Fruit fly (Drosophila melanogaster) whole organism, embryonic: ENCODE data around the gene CG31275.

Source experiments
- Atf3 ChIP-seq: fragments of 200-800 bp; sonication (Bioruptor generic); optimal IDR thresholded peaks from 3 replicates; lab custom pipeline; 2016; ENCODE audit warnings: missing biosample characterization, missing genetic modification characterization
- B-H1 ChIP-seq: fragments of 200-800 bp; sonication (Bioruptor generic); IDR thresholded peaks from 3 replicates; pipeline ENCODE4 v1.3.6; 2022; ENCODE audit warnings: missing biosample characterization, missing genetic modification characterization
- B-H2 ChIP-seq: fragments of 200-800 bp; sonication (Bioruptor generic); optimal IDR thresholded peaks from 2 replicates; lab custom pipeline; 2018; ENCODE audit warnings: missing biosample characterization, mild to moderate bottlenecking, missing genetic modification characterization
- BtbVII ChIP-seq: fragments of 200-800 bp; sonication (Bioruptor generic); optimal IDR thresholded peaks from 3 replicates; lab custom pipeline; 2017; ENCODE audit warnings: missing biosample characterization, mild to moderate bottlenecking, missing genetic modification characterization
- CG10959 ChIP-seq: fragments of 200-800 bp; sonication (Bioruptor generic); IDR thresholded peaks from 2 replicates; pipeline ENCODE4 v1.3.6; 2022; ENCODE audit warnings: missing biosample characterization, missing genetic modification characterization
- CG10979 ChIP-seq: fragments of 200-800 bp; sonication (Bioruptor generic); optimal IDR thresholded peaks from 2 replicates; lab custom pipeline; 2018; ENCODE audit warnings: missing biosample characterization, mild to moderate bottlenecking, missing genetic modification characterization, moderate library complexity
- CG13123 ChIP-seq: fragments of 200-800 bp; sonication (Bioruptor generic); optimal IDR thresholded peaks from 2 replicates; lab custom pipeline; 2016; ENCODE audit warnings: missing biosample characterization, missing genetic modification characterization
- CG13894 ChIP-seq: fragments of 200-800 bp; sonication (Bioruptor generic); optimal IDR thresholded peaks from 3 replicates; lab custom pipeline; 2018; ENCODE audit warnings: missing biosample characterization, mild to moderate bottlenecking, missing genetic modification characterization, moderate library complexity
- CG14050 ChIP-seq: fragments of 200-800 bp; sonication (Bioruptor generic); IDR thresholded peaks from 3 replicates; pipeline ENCODE4 v1.3.6; 2022; ENCODE audit warnings: missing biosample characterization, missing genetic modification characterization
- CG14441 ChIP-seq: fragments of 200-800 bp; sonication (Bioruptor generic); IDR thresholded peaks from 2 replicates; pipeline ENCODE4 v1.3.6; 2022; ENCODE audit warnings: missing biosample characterization, missing genetic modification characterization
- CG14710 ChIP-seq: fragments of 200-800 bp; sonication (Bioruptor generic); optimal IDR thresholded peaks from 3 replicates; lab custom pipeline; 2019; ENCODE audit warnings: missing biosample characterization, mild to moderate bottlenecking, missing genetic modification characterization, moderate library complexity
- CG17361 ChIP-seq: fragments of 200-800 bp; sonication (Bioruptor generic); IDR thresholded peaks from 3 replicates; pipeline ENCODE4 v1.3.6; 2022; ENCODE audit warnings: missing biosample characterization, missing genetic modification characterization
- CG17829 ChIP-seq: fragments of 200-800 bp; optimal IDR thresholded peaks from 2 replicates; lab custom pipeline; 2019; ENCODE audit warnings: missing biosample characterization, mild to moderate bottlenecking, missing genetic modification characterization, moderate library complexity
- CG2712 ChIP-seq: fragments of 200-800 bp; optimal IDR thresholded peaks from 3 replicates; lab custom pipeline; 2019; ENCODE audit warnings: missing biosample characterization, mild to moderate bottlenecking, missing genetic modification characterization, moderate library complexity
- CG32772 ChIP-seq: fragments of 200-800 bp; sonication (Bioruptor generic); IDR thresholded peaks from 2 replicates; pipeline ENCODE4 v1.3.6; 2022; ENCODE audit warnings: missing biosample characterization, missing genetic modification characterization
- CG33213 ChIP-seq: fragments of 200-800 bp; sonication (Bioruptor generic); optimal IDR thresholded peaks from 3 replicates; lab custom pipeline; 2016; ENCODE audit warnings: missing biosample characterization, missing genetic modification characterization
- CG4282 ChIP-seq: fragments of 200-800 bp; sonication (Bioruptor generic); optimal IDR thresholded peaks from 2 replicates; lab custom pipeline; 2016; ENCODE audit warnings: missing biosample characterization, missing genetic modification characterization
- CG5245 ChIP-seq: fragments of 200-800 bp; sonication (Bioruptor generic); optimal IDR thresholded peaks from 3 replicates; lab custom pipeline; 2016; ENCODE audit warnings: missing biosample characterization, missing genetic modification characterization
- CG6654 ChIP-seq: fragments of 200-800 bp; sonication (Bioruptor generic); optimal IDR thresholded peaks from 2 replicates; lab custom pipeline; 2017; ENCODE audit warnings: missing biosample characterization, mild to moderate bottlenecking, missing genetic modification characterization
- CG6689 ChIP-seq: fragments of 200-800 bp; sonication (Bioruptor generic); IDR thresholded peaks from 2 replicates; pipeline ENCODE4 v1.3.6; 2022; ENCODE audit warnings: missing biosample characterization, missing genetic modification characterization
- CG6791 ChIP-seq: fragments of 200-800 bp; sonication (Bioruptor generic); IDR thresholded peaks from 3 replicates; pipeline ENCODE4 v1.3.6; 2022; ENCODE audit warnings: missing biosample characterization, missing genetic modification characterization; ENCODE audit not compliant: partially characterized antibody
- D ChIP-seq, 2 experiments: fragments of 200-800 bp in 1 of 2; fragments of >200 bp in 1 of 2; sonication (Bioruptor generic) in 1 of 2; optimal IDR thresholded peaks; 2 replicates in 1 of 2; 3 replicates in 1 of 2; lab custom pipeline; 2017; ENCODE audit warnings: mild to moderate bottlenecking in 1 of 2, missing biosample characterization in 1 of 2, missing genetic modification characterization in 1 of 2, missing genetic modification reagents in 1 of 2
- Drgx ChIP-seq: fragments of 200-800 bp; sonication (Bioruptor generic); IDR thresholded peaks from 2 replicates; pipeline ENCODE4 v1.3.6; 2022; ENCODE audit warnings: missing biosample characterization, missing genetic modification characterization
- Ets65A ChIP-seq: fragments of 200-800 bp; sonication (Bioruptor generic); peaks from one replicate; lab custom pipeline; 2016; ENCODE audit warnings: missing biosample characterization, missing genetic modification characterization
- GATAe ChIP-seq: fragments of 200-800 bp; sonication (Bioruptor generic); conservative IDR thresholded peaks from 2 replicates; pipeline ENCODE4 v1.3.6; 2022; ENCODE audit warnings: missing biosample characterization, missing genetic modification characterization
- MESR4 ChIP-seq: fragments of 200-800 bp; sonication (Bioruptor generic); optimal IDR thresholded peaks from 2 replicates; lab custom pipeline; 2018; ENCODE audit warnings: missing biosample characterization, mild to moderate bottlenecking, missing genetic modification characterization, moderate library complexity
- Ptx1 ChIP-seq: fragments of 200-800 bp; sonication (Bioruptor generic); IDR thresholded peaks from 2 replicates; pipeline ENCODE4 v1.3.6; 2022; ENCODE audit warnings: missing biosample characterization, missing genetic modification characterization
- Usf ChIP-seq: fragments of 200-800 bp; sonication (Bioruptor generic); optimal IDR thresholded peaks from 2 replicates; lab custom pipeline; 2017; ENCODE audit warnings: missing genotype, missing biosample characterization, missing genetic modification characterization
- ac ChIP-seq: fragments of 200-800 bp; sonication (Bioruptor generic); optimal IDR thresholded peaks from 3 replicates; lab custom pipeline; 2017; ENCODE audit warnings: missing biosample characterization, mild to moderate bottlenecking, missing genetic modification characterization
- az2 ChIP-seq: fragments of 200-800 bp; sonication (Bioruptor generic); optimal IDR thresholded peaks from 3 replicates; lab custom pipeline; 2016; ENCODE audit warnings: missing biosample characterization, missing genetic modification characterization
- chinmo ChIP-seq: fragments of 200-800 bp; sonication (Bioruptor generic); IDR thresholded peaks from 4 replicates; pipeline ENCODE4 v1.3.6; 2022; ENCODE audit warnings: missing biosample characterization, missing genetic modification characterization; ENCODE audit not compliant: partially characterized antibody
- dan ChIP-seq: fragments of 200-800 bp; sonication (Bioruptor generic); IDR thresholded peaks from 2 replicates; pipeline ENCODE4 v1.3.6; 2022; ENCODE audit warnings: missing biosample characterization, missing genetic modification characterization
- disco-r ChIP-seq: fragments of 200-800 bp; sonication (Bioruptor generic); optimal IDR thresholded peaks from 2 replicates; lab custom pipeline; 2016; ENCODE audit warnings: missing biosample characterization, missing genetic modification characterization
- ems ChIP-seq: fragments of 200-800 bp; sonication (Bioruptor generic); optimal IDR thresholded peaks from 3 replicates; lab custom pipeline; 2016; ENCODE audit warnings: missing biosample characterization, missing genetic modification characterization
- fd96Cb ChIP-seq: fragments of 200-800 bp; sonication (Bioruptor generic); optimal IDR thresholded peaks from 2 replicates; lab custom pipeline; 2018; ENCODE audit warnings: missing biosample characterization, mild to moderate bottlenecking, missing genetic modification characterization, moderate library complexity
- gce ChIP-seq: fragments of 200-800 bp; sonication (Bioruptor generic); IDR thresholded peaks from 3 replicates; pipeline ENCODE4 v1.3.6; 2022; ENCODE audit warnings: missing biosample characterization, missing genetic modification characterization
- hb ChIP-seq: fragments of 200-800 bp; sonication (Bioruptor generic); IDR thresholded peaks from 3 replicates; pipeline ENCODE4 v1.3.6; 2022; ENCODE audit warnings: missing biosample characterization, missing genetic modification characterization; ENCODE audit not compliant: partially characterized antibody
- her ChIP-seq: fragments of 200-800 bp; sonication (Bioruptor generic); optimal IDR thresholded peaks from 2 replicates; lab custom pipeline; 2016; ENCODE audit warnings: missing biosample characterization, missing genetic modification characterization
- lmd ChIP-seq: fragments of 200-800 bp; sonication (Bioruptor generic); IDR thresholded peaks from 2 replicates; pipeline ENCODE4 v1.3.6; 2022; ENCODE audit warnings: missing biosample characterization, missing genetic modification characterization
- oc ChIP-seq: fragments of 200-800 bp; sonication (Bioruptor generic); optimal IDR thresholded peaks from 2 replicates; lab custom pipeline; 2018; ENCODE audit warnings: missing biosample characterization, mild to moderate bottlenecking, missing genetic modification characterization, moderate library complexity
- pan ChIP-seq, 4 experiments: fragments of >200 bp in 3 of 4; fragments of 200-800 bp in 1 of 4; sonication (Bioruptor generic) in 1 of 4; optimal IDR thresholded peaks in 3 of 4; IDR thresholded peaks in 1 of 4; 2 replicates each; pipeline versions ENCODE4 v1.3.6 to Lab custom; 2017 to 2022; ENCODE audit warnings: missing biosample characterization in 2 of 4, missing genetic modification characterization in 2 of 4, mixed read lengths in 1 of 4
- psq ChIP-seq: fragments of 200-800 bp; sonication (Bioruptor generic); optimal IDR thresholded peaks from 2 replicates; lab custom pipeline; 2017; ENCODE audit warnings: missing biosample characterization, missing genetic modification characterization
- row ChIP-seq: fragments of 200-800 bp; sonication (Bioruptor generic); IDR thresholded peaks from 3 replicates; pipeline ENCODE4 v1.3.6; 2022; ENCODE audit warnings: missing biosample characterization, missing genetic modification characterization
- sim ChIP-seq: fragments of 200-800 bp; sonication (Bioruptor generic); IDR thresholded peaks from 2 replicates; pipeline ENCODE4 v1.3.6; 2022; ENCODE audit warnings: missing biosample characterization, missing genetic modification characterization
- slou ChIP-seq: fragments of 200-800 bp; sonication (Bioruptor generic); optimal IDR thresholded peaks from 3 replicates; lab custom pipeline; 2016; ENCODE audit warnings: missing biosample characterization, missing genetic modification characterization
- sr ChIP-seq: fragments of 200-800 bp; sonication (Bioruptor generic); IDR thresholded peaks from 3 replicates; pipeline ENCODE4 v1.3.6; 2022; ENCODE audit warnings: missing biosample characterization, missing genetic modification characterization
- ssp ChIP-seq: fragments of 200-800 bp; sonication (Bioruptor generic); IDR thresholded peaks from 2 replicates; pipeline ENCODE4 v1.3.6; 2022; ENCODE audit warnings: missing biosample characterization, missing genetic modification characterization
- tgo ChIP-seq: fragments of 200-800 bp; sonication (Bioruptor generic); IDR thresholded peaks from 3 replicates; pipeline ENCODE4 v1.3.6; 2022; ENCODE audit warnings: missing biosample characterization, missing genetic modification characterization
- unc-4 ChIP-seq: fragments of 200-800 bp; sonication (Bioruptor generic); IDR thresholded peaks from 2 replicates; pipeline ENCODE4 v1.3.6; 2022; ENCODE audit warnings: missing biosample characterization, missing genetic modification characterization; ENCODE audit not compliant: partially characterized antibody
- vnd ChIP-seq: fragments of 200-800 bp; sonication (Bioruptor generic); IDR thresholded peaks from 3 replicates; pipeline ENCODE4 v1.3.6; 2022; ENCODE audit warnings: missing biosample characterization, missing genetic modification characterization; ENCODE audit not compliant: partially characterized antibody

Gene CG31275

DNA sequence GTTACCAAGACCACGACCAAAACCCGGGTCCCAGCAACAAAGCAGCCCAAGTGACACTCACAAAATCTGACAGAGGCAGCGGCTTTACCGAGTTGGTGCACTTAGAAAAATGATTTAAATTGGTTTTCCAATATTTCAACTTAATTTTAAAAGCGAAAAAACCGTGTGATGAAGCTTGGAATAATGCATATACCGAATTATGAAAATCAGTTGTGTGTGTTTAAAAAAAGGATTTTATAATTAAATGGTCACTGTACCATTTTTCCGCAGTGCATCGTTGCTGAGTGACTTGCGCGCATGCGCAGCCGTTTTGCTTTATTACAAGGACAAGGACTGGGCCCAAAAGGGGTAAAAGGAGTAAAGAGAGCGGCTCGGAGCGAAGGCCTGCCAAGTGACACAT, 33.2 kb downstream of the CG31275 start (continued):
- TF ChIP-seq CG6654 (GFP tag; lab: Kevin White, UChicago) (no peak), vnd (GFP tag; lab: Robert Waterston, UW) (no peak), CG13123 (GFP tag; lab: Kevin White, UChicago) (no peak), CG2712 (tag; lab: Kevin White, UChicago) (peak; percentile 60), az2 (GFP tag; lab: Kevin White, UChicago) (peak; percentile 29), unc-4 (GFP tag; lab: Robert Waterston, UW) (no peak), oc (tag; lab: Kevin White, UChicago) (no peak), dan (GFP tag; lab: Robert Waterston, UW) (peak; percentile 29; the same call in 1 of the 2 replicates), CG4282 (GFP tag; lab: Kevin White, UChicago) (no peak), CG32772 (0 out of 2 replicates have a peak, but pooled peaks have one; percentile 12), CG17361 (GFP tag; lab: Robert Waterston, UW) (0 out of 3 replicates have a peak, but pooled peaks have one; percentile 14), CG17829 (tag; lab: Kevin White, UChicago) (peak; percentile 64), pan (optimal IDR thresholded peaks at IDR 0.05; lab: Kevin White, UChicago) (no peak), pan (GFP tag; optimal IDR thresholded peaks at IDR 0.05 in 1 of 2, IDR thresholded peaks at IDR 0.05 in 1 of 2) (peak in 1 of 2 experiments; percentile 56), CG10959 (peak; percentile 62; the same call in 1 of the 2 replicates), MESR4 (GFP tag; lab: Kevin White, UChicago) (no peak), ssp (GFP tag; lab: Robert Waterston, UW) (no peak), GATAe (GFP tag; lab: Robert Waterston, UW) (no peak), disco-r (no peak), D (optimal IDR thresholded peaks at IDR 0.05; lab: Kevin White, UChicago) (no peak), D (GFP tag; optimal IDR thresholded peaks at IDR 0.05; lab: Kevin White, UChicago) (peak; percentile 41), psq (GFP tag; lab: Kevin White, UChicago) (no peak), Ets65A (GFP tag; lab: Kevin White, UChicago) (peak; percentile 59), Usf (GFP tag; lab: Kevin White, UChicago) (no peak), CG14050 (GFP tag; lab: Robert Waterston, UW) (no peak), ac (GFP tag; lab: Kevin White, UChicago) (peak; percentile 53), lmd (GFP tag; lab: Robert Waterston, UW) (peak; percentile 14; the same call in 1 of the 2 replicates), CG6689 (GFP tag; lab: Robert Waterston, UW) (peak; percentile 41; the same call in 1 of the 2 replicates), hb (GFP tag; lab: Robert Waterston, UW) (no peak), CG14441 (no peak), slou (GFP tag; lab: Kevin White, UChicago) (no peak), B-H1 (GFP tag; lab: Robert Waterston, UW) (no peak), chinmo (GFP tag; lab: Robert Waterston, UW) (no peak), CG13894 (tag; lab: Kevin White, UChicago) (no peak), Atf3 (peak; percentile 0), her (GFP tag; lab: Kevin White, UChicago) (no peak), CG14710 (peak; percentile 64), Drgx (no peak), Ptx1 (peak; percentile 28; the same call in 1 of the 2 replicates), CG6791 (GFP tag; lab: Robert Waterston, UW) (no peak), row (GFP tag; lab: Robert Waterston, UW) (peak; percentile 54), B-H2 (GFP tag; lab: Kevin White, UChicago) (no peak), BtbVII (GFP tag; lab: Kevin White, UChicago) (no peak), ems (GFP tag; lab: Kevin White, UChicago) (no peak), CG10979 (peak; percentile 75), CG5245 (GFP tag; lab: Kevin White, UChicago) (peak; percentile 17), fd96Cb (tag; lab: Kevin White, UChicago) (peak; percentile 33), CG33213 (GFP tag; lab: Kevin White, UChicago) (peak; percentile 27), sr (no peak), tgo (GFP tag; lab: Robert Waterston, UW) (no peak), sim (peak; percentile 34; the same call in 1 of the 2 replicates), gce (GFP tag; lab: Robert Waterston, UW) (no peak)
